Fruit fly (Drosophila melanogaster): ENCODE results near the gene CG5439.

DNA sequence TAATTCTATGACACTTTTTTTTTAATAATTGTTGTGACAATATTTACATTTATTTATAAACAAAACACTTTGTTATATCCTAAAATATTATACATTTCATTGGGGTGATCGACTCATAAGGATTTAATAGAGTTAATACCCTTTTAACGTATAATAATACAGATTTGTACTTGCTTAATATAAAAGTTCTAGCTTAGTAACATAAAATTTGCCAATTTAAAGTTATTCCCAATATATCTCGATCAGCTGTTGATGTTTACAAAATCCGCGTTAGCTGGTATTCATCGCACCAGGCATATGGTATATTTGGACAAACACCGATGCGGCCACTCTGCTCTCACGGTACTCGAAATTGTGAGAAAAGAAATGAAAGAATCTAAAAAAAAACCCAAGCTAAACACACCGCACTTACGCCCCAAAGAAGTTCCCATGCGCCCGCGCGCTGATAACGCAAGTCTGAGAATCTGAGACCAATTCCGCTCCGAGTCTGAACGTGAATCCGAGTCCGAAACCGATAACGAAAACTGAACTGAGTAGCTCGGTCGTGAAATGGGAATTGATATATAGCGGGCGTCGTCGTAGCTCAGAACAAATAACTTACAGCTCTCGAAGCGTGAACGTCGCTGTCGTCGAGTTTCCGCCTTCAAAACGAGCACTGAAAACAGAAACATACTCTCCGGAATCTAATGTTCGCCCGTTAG lies 26.6 kb downstream of the CG5439 start, which contains the start of gene Pect:
- TF ChIP-seq usp (GFP tag; optimal IDR thresholded peaks at IDR 0.05) (no peak), CG8478 (optimal IDR thresholded peaks at IDR 0.05) (no peak), Dll (optimal IDR thresholded peaks at IDR 0.05) (no peak)

Data from whole organism.